Worm (Caenorhabditis elegans): ENCODE data around the gene arcp-1.

Gene arcp-1

ce11 chrIII:3799213-3799612, 40.0 kb upstream of the arcp-1 start (continued):
- TF ChIP-seq swsn-7 (tag; optimal IDR thresholded peaks at IDR 0.05) (no peak), lin-13 (GFP tag; optimal IDR thresholded peaks at IDR 0.05) (no peak), grh-1 (GFP tag; IDR thresholded peaks at IDR 0.05) (no peak), hpl-2 (GFP tag; optimal IDR thresholded peaks at IDR 0.05) (no peak), C04F5.9 (tag; optimal IDR thresholded peaks at IDR 0.05) (no peak), sup-37 (GFP tag; optimal IDR thresholded peaks at IDR 0.05) (no peak), alr-1 (tag; optimal IDR thresholded peaks at IDR 0.05; ENCODE audit: borderline replicate concordance) (no peak), vab-15 (tag; optimal IDR thresholded peaks at IDR 0.05) (no peak), fkh-4 (tag; optimal IDR thresholded peaks at IDR 0.05; ENCODE audit: borderline replicate concordance) (no peak), nhr-47 (tag; optimal IDR thresholded peaks at IDR 0.05) (peak; percentile 15), lsy-2 (tag; optimal IDR thresholded peaks at IDR 0.05) (peak; percentile 38 to 40), irx-1 (tag; optimal IDR thresholded peaks at IDR 0.05) (no peak), mdl-1 (tag; optimal IDR thresholded peaks at IDR 0.05) (no peak), lin-14 (GFP tag; optimal IDR thresholded peaks at IDR 0.05) (peak; percentile 63), mab-9 (GFP tag; IDR thresholded peaks at IDR 0.05) (no peak), ceh-90 (tag; optimal IDR thresholded peaks at IDR 0.05) (no peak), unc-62 (GFP tag; optimal IDR thresholded peaks at IDR 0.05) (no peak), sptf-1 (tag; optimal IDR thresholded peaks at IDR 0.05) (no peak), nhr-85 (tag) (no peak), ceh-63 (GFP tag; optimal IDR thresholded peaks at IDR 0.05) (no peak), nhr-71 (tag; optimal IDR thresholded peaks at IDR 0.05) (peak; percentile 55), ceh-8 (GFP tag; optimal IDR thresholded peaks at IDR 0.05) (no peak), ces-1 (GFP tag; optimal IDR thresholded peaks at IDR 0.05) (no peak), lin-39 (tag; optimal IDR thresholded peaks at IDR 0.05) (no peak), mep-1 (tag; optimal IDR thresholded peaks at IDR 0.05) (peak; percentile 10), fkh-8 (tag; optimal IDR thresholded peaks at IDR 0.05) (no peak), unc-86 (tag; optimal IDR thresholded peaks at IDR 0.05) (no peak), ztf-11 (tag; optimal IDR thresholded peaks at IDR 0.05) (no peak), aha-1 (tag; optimal IDR thresholded peaks at IDR 0.05) (no peak), lin-35 (GFP tag; optimal IDR thresholded peaks at IDR 0.05) (peak in 1 of 2 experiments; percentile 66), hlh-4 (tag; optimal IDR thresholded peaks at IDR 0.05) (no peak), efl-3 (GFP tag; optimal IDR thresholded peaks at IDR 0.05) (no peak), fkh-10 (GFP tag; optimal IDR thresholded peaks at IDR 0.05) (no peak), pqm-1 (tag; optimal IDR thresholded peaks at IDR 0.05) (no peak), dsc-1 (tag; optimal IDR thresholded peaks at IDR 0.05) (no peak), F16B12.6 (tag; optimal IDR thresholded peaks at IDR 0.05) (no peak), blmp-1 (tag; optimal IDR thresholded peaks at IDR 0.05) (peak; percentile 65)

ce11 chrIII:3798416-3798815, 39.2 kb upstream of the arcp-1 start:
- no peak for TF ChIP-seq blmp-1 (tag; optimal IDR thresholded peaks at IDR 0.05)
- no peak for TF ChIP-seq nhr-11 (tag; optimal IDR thresholded peaks at IDR 0.05)
- TF ChIP-seq C34B4.2 (tag; optimal IDR thresholded peaks at IDR 0.05), result no peak
- TF ChIP-seq ama-1 (optimal IDR thresholded peaks at IDR 0.05), result no peak
- no peak for TF ChIP-seq unc-98 (GFP tag; IDR thresholded peaks at IDR 0.05)
- TF ChIP-seq mab-9 (GFP tag; IDR thresholded peaks at IDR 0.05), result no peak
